Worm (Caenorhabditis elegans): ENCODE measurements around the gene R08D7.4.
A peak's percentile ranks its signal among the peaks of the same experiment; 100 is the strongest.

Gene R08D7.4

DNA sequence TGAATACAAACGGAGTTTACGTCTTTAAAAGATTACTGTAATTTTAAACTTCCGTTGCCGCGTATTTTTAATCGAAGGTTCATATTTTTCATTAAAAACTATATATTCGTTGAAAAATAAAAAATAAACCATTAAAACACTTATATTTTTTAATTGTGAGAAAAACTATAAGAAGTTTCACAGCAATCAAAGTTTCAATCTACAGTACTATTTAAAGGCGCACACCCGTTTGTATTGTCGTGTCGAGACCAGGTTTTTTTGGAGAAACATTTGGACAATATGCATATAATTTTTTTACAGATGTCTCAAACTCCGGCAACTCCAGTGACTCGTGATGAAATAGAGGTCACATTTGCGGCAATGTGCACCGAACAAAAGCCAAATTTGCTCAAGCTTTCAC is 2.1 kb downstream of the R08D7.4 start, which contains the start of gene R08D7.5:
Gene R08D7.5 (plus strand): TSS at position 301 of the 400 bp plus-strand sequence.
- TF ChIP-seq nhr-77 (tag; optimal IDR thresholded peaks at IDR 0.05) = no peak
- no peak for TF ChIP-seq egl-27 (tag; optimal IDR thresholded peaks at IDR 0.05)
- no peak for TF ChIP-seq unc-39 (tag; optimal IDR thresholded peaks at IDR 0.05)
- no peak for TF ChIP-seq lin-11 (tag; optimal IDR thresholded peaks at IDR 0.05)

DNA sequence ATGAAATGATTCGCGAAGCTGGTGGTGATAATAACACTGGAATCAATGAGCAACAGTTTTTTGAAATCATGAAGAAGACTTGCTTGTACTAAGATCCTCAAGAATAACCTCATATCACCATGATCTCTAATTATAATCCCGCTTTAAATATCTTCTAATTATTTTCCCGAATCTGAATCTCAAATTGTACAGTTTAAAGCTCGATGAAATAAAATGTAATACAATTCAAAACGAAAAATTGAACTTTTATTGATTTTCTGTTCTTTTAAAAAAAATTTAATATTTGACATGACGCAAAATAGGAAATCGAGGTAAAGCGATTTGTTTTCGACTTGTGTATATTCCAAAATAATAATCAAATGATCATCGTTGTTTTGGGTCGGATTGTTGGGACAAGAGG is 3.1 kb downstream of the R08D7.4 start:
- no peak for TF ChIP-seq ceh-16 (tag; optimal IDR thresholded peaks at IDR 0.05)
- TF ChIP-seq C34F6.9 (tag; optimal IDR thresholded peaks at IDR 0.05) = no peak
- TF ChIP-seq F13H6.1 (tag; optimal IDR thresholded peaks at IDR 0.05) = no peak
- peak; percentile 58 for TF ChIP-seq nhr-21 (tag; optimal IDR thresholded peaks at IDR 0.05)
- no peak for TF ChIP-seq alr-1 (tag; optimal IDR thresholded peaks at IDR 0.05)
- no peak for TF ChIP-seq snpc-4 (tag; optimal IDR thresholded peaks at IDR 0.05)
- TF ChIP-seq fos-1 (tag; optimal IDR thresholded peaks at IDR 0.05) = no peak
- TF ChIP-seq unc-62 (GFP tag; optimal IDR thresholded peaks at IDR 0.05) = no peak
- TF ChIP-seq nhr-77 (tag; optimal IDR thresholded peaks at IDR 0.05) = no peak
- no peak for TF ChIP-seq sem-4 (tag; optimal IDR thresholded peaks at IDR 0.05)
- no peak for TF ChIP-seq egl-27 (tag; optimal IDR thresholded peaks at IDR 0.05)
- TF ChIP-seq skn-1 (tag; optimal IDR thresholded peaks at IDR 0.05) = no peak
- no peak for TF ChIP-seq unc-55 (GFP tag; optimal IDR thresholded peaks at IDR 0.05)
- TF ChIP-seq nhr-10 (tag; optimal IDR thresholded peaks at IDR 0.05) = no peak
- no peak for TF ChIP-seq peb-1 (tag; optimal IDR thresholded peaks at IDR 0.05)
- TF ChIP-seq lsy-2 (tag; optimal IDR thresholded peaks at IDR 0.05) = no peak
- no peak for TF ChIP-seq zag-1 (tag; optimal IDR thresholded peaks at IDR 0.05)
- no peak for TF ChIP-seq mdl-1 (tag; optimal IDR thresholded peaks at IDR 0.05)
- TF ChIP-seq lin-11 (tag; optimal IDR thresholded peaks at IDR 0.05) = no peak
- TF ChIP-seq blmp-1 (tag; optimal IDR thresholded peaks at IDR 0.05; ENCODE audit: insufficient read depth) = peak; percentile 28
- TF ChIP-seq sma-9 (GFP tag; optimal IDR thresholded peaks at IDR 0.05) = no peak
- no peak for TF ChIP-seq sma-9 (tag; optimal IDR thresholded peaks at IDR 0.05)
- no peak for TF ChIP-seq unc-39 (tag; optimal IDR thresholded peaks at IDR 0.05)
- peak; percentile 24 for TF ChIP-seq Y55F3AM.14 (GFP tag; optimal IDR thresholded peaks at IDR 0.05)
- TF ChIP-seq ztf-1 (GFP tag; conservative IDR thresholded peaks at IDR 0.05) = no peak
- TF ChIP-seq gmeb-1 (tag; optimal IDR thresholded peaks at IDR 0.05) = no peak

DNA sequence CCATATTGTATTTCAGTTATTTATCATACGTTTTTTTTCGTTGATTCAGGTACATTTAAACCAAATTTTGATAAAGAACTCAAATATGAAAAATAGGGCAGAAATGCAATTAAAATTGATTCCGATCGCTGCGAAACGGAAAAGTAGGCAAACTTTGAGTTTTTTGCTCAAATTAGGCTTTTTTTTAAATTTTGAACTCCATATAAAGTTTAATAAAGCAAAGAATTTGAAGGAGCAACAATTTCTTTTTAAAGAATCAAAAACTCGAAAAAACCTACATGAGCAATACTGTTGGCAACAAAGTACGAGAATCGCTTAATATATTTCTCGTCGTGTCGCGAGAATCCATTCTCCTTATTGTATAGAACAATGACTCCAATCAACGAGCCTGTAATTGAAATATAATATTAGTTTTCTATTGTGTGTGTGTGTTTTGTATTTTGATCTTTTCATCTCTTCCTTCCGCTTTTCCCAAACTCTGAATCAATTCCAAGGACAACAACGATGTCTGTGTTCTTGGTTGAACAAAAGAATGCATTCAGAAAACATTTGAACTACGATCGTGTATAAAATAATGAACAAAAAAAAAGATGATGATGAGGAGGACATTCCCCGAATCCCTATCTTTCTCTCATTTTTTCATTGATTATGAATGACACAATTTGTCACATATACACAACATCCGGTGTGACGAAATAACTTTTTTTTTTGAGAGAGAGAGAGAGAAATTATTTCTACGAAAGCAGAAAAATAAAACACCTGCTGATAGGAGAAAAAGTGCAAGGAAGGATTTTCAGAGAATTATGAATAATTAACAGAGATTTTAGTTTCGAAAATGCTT is 7.0 kb downstream of the R08D7.4 start:
- TF ChIP-seq lin-39 (tag; optimal IDR thresholded peaks at IDR 0.05) = no peak
- peak; percentile 37 for TF ChIP-seq sma-9 (GFP tag; optimal IDR thresholded peaks at IDR 0.05)
- no peak for TF ChIP-seq sma-9 (tag; optimal IDR thresholded peaks at IDR 0.05)
- TF ChIP-seq ztf-4 (tag; optimal IDR thresholded peaks at IDR 0.05) = no peak
- no peak for TF ChIP-seq nhr-23 (tag; optimal IDR thresholded peaks at IDR 0.05)
- TF ChIP-seq sma-3 (GFP tag; optimal IDR thresholded peaks at IDR 0.05) = peak; percentile 15
- TF ChIP-seq lsy-2 (tag; optimal IDR thresholded peaks at IDR 0.05) = peak in 1 of 2 experiments; percentile 36
- TF ChIP-seq nhr-129 (tag; optimal IDR thresholded peaks at IDR 0.05) = no peak
- no peak for TF ChIP-seq ceh-16 (tag; optimal IDR thresholded peaks at IDR 0.05)
- no peak for TF ChIP-seq ama-1 (optimal IDR thresholded peaks at IDR 0.05)
- no peak for TF ChIP-seq R02D3.7 (tag; optimal IDR thresholded peaks at IDR 0.05)
- peak; percentile 55 for TF ChIP-seq Y55F3AM.14 (GFP tag; optimal IDR thresholded peaks at IDR 0.05)
- TF ChIP-seq fos-1 (tag; optimal IDR thresholded peaks at IDR 0.05) = peak; percentile 15
- TF ChIP-seq crh-2 (tag; optimal IDR thresholded peaks at IDR 0.05) = peak; percentile 2
- TF ChIP-seq nhr-25 (tag; optimal IDR thresholded peaks at IDR 0.05) = peak; percentile 36
- peak; percentile 34 for TF ChIP-seq C34F6.9 (tag; optimal IDR thresholded peaks at IDR 0.05)

DNA sequence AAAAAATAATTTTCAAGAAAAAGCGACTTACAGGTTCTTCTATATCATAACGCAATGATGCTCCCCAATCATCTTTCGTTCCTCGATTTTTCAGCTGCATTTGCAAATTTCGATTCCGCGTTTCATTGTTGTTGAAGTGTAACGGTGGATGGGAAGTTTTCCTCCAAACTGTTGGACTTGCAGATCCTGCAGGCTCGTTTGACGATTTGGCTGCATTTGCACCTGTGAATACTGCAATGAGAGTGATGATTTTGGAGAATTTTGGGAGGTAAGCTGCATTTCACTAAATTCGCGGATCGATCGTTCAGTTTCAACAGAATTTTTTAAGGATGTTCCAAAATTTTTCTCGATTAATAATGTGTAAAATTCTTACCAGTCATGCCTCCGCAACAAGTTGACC is 9.2 kb downstream of the R08D7.4 start:
- TF ChIP-seq ztf-4 (tag; optimal IDR thresholded peaks at IDR 0.05) (no peak), ama-1 (optimal IDR thresholded peaks at IDR 0.05) (no peak), nhr-237 (tag; optimal IDR thresholded peaks at IDR 0.05) (no peak), Y55F3AM.14 (GFP tag; optimal IDR thresholded peaks at IDR 0.05) (no peak), unc-39 (tag; optimal IDR thresholded peaks at IDR 0.05) (no peak), nhr-12 (tag; optimal IDR thresholded peaks at IDR 0.05) (no peak)
